Fruit fly (Drosophila melanogaster): ENCODE measurements around the gene Bin1.

Bin1 gene

DNA sequence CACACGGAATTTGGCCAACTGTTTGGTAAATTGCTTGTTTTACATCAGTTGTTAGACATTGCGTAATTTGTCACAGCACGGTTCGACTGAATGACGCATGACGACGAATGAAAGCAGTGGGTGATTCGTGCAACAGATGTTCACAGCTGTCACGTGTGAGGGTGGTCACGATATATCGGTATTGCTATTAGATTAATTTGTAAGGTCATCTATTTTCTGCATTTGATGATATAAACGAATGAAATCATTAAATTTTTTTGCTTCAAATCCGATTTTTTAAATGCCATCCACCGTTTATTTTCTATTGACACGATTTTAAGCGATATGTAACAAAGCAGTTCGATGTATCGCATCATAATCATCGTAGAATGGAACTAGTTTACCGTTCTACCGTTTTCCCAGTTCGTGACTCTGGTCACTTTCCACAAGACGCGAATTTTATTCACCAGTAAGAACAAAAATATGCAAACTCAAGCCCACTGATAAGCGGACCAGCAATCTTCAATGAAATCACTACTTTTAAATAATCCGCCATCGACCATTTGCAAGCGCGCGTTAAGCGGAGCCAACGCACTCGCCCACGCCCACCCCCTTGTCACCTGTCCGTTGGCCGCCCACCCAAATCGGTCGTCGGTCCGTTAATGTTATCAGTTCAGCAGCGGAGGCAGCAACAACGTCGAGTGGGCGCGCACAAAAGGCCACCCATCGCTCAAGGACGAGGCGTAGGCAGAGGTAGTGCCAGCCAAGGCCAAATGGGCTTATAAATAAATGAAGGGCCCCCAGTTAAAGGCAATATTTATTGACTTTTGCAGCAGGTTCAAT lies 42.5 kb downstream of the Bin1 start, which contains the start of the genes Mic26-27 and CG5916 (continued):
- no peak for TF ChIP-seq CG12219 (GFP tag; optimal IDR thresholded peaks at IDR 0.05)
- peak; percentile 64 for TF ChIP-seq CG10654 (GFP tag; optimal IDR thresholded peaks at IDR 0.05)
- no peak for TF ChIP-seq prd (optimal IDR thresholded peaks at IDR 0.05)
- TF ChIP-seq prd (GFP tag; IDR thresholded peaks at IDR 0.05) = peak; percentile 92
- peak; percentile 79 for TF ChIP-seq ewg (GFP tag; optimal IDR thresholded peaks at IDR 0.05)
- peak; percentile 72 for TF ChIP-seq CG1024 (GFP tag; IDR thresholded peaks at IDR 0.05)
- TF ChIP-seq abd-A (tag; optimal IDR thresholded peaks at IDR 0.05) = no peak
- TF ChIP-seq Spps (tag; optimal IDR thresholded peaks at IDR 0.05) = no peak
- peak; percentile 100 for TF ChIP-seq CG16813 (GFP tag; IDR thresholded peaks at IDR 0.05; ENCODE audit: partially characterized antibody)
- TF ChIP-seq CG12071 (GFP tag; optimal IDR thresholded peaks at IDR 0.05) = no peak
- TF ChIP-seq fd3F (GFP tag; optimal IDR thresholded peaks at IDR 0.05) = peak; percentile 1
- TF ChIP-seq zen2 (GFP tag; IDR thresholded peaks at IDR 0.05; ENCODE audit: partially characterized antibody) = peak; percentile 98
- TF ChIP-seq trh (GFP tag; optimal IDR thresholded peaks at IDR 0.05) = no peak
- TF ChIP-seq h (optimal IDR thresholded peaks at IDR 0.05) = no peak
- peak; percentile 91 for TF ChIP-seq sob (GFP tag; IDR thresholded peaks at IDR 0.05)
- peak; percentile 29 for TF ChIP-seq CG17359 (tag; optimal IDR thresholded peaks at IDR 0.05)
- TF ChIP-seq luna (GFP tag; optimal IDR thresholded peaks at IDR 0.05) = peak; percentile 33
- peak; percentile 91 for TF ChIP-seq kay (GFP tag; optimal IDR thresholded peaks at IDR 0.05)
- TF ChIP-seq CG5180 (GFP tag; optimal IDR thresholded peaks at IDR 0.05) = no peak
- no peak for TF ChIP-seq ac (GFP tag; optimal IDR thresholded peaks at IDR 0.05)
- no peak for TF ChIP-seq CG1529 (GFP tag; optimal IDR thresholded peaks at IDR 0.05)
- peak; percentile 49; the same call in 1 of the 2 replicates for TF ChIP-seq peb (GFP tag; IDR thresholded peaks at IDR 0.05)
- TF ChIP-seq CG17361 (GFP tag; IDR thresholded peaks at IDR 0.05) = no peak; the same call in 1 of the 3 replicates
- no peak for TF ChIP-seq Dfd (GFP tag; optimal IDR thresholded peaks at IDR 0.05)
- peak; percentile 99 for TF ChIP-seq Bgb (GFP tag; IDR thresholded peaks at IDR 0.05; ENCODE audit: partially characterized antibody)
